Worm (Caenorhabditis elegans) whole organism, young adult: ENCODE results near the gene C10A4.3.

Source experiments
- ceh-40 ChIP-seq: fragments of 200-800 bp; sonication (Bioruptor generic); IDR thresholded peaks from 2 replicates; pipeline ENCODE4 v1.3.6; 2022; ENCODE audit warnings: missing genetic modification characterization, missing compliant biosample characterization
- hlh-26 ChIP-seq: fragments of 200-800 bp; sonication (Bioruptor generic); conservative IDR thresholded peaks from 2 replicates; pipeline ENCODE4 v1.3.6; 2022; ENCODE audit warnings: missing genetic modification reagents, missing genetic modification characterization, missing compliant biosample characterization
- hsf-1 ChIP-seq: fragments of 200-800 bp; sonication (Bioruptor generic); IDR thresholded peaks from 2 replicates; pipeline ENCODE4 v1.3.6; 2022; ENCODE audit warnings: missing genetic modification reagents, missing genetic modification characterization, missing compliant biosample characterization
- lsl-1 ChIP-seq: fragments of 200-800 bp; sonication (Bioruptor generic); optimal IDR thresholded peaks from 2 replicates; lab custom pipeline; 2018; ENCODE audit warnings: mild to moderate bottlenecking, missing genetic modification characterization, moderate library complexity, missing compliant biosample characterization
- pha-4 ChIP-seq: fragments of 150-350 bp; sonication (generic microtip); optimal IDR thresholded peaks from 2 replicates; lab custom pipeline; 2014; ENCODE audit warnings: missing biosample characterization, missing genetic modification reagents, missing genetic modification characterization
- rpc-1 ChIP-seq, 2 experiments: fragments of 150-350 bp in 1 of 2; sonication (generic microtip) in 1 of 2; optimal IDR thresholded peaks; 2 replicates each; lab custom pipeline; 2014 to 2018; ENCODE audit warnings: missing biosample characterization in 1 of 2, missing genetic modification characterization in 1 of 2, missing genetic modification reagents in 1 of 2, missing genotype in 1 of 2
- snpc-4 ChIP-seq, 5 experiments: fragments of 150-350 bp in 1 of 5; sonication (generic microtip) in 4 of 5; optimal IDR thresholded peaks; 2 replicates each; lab custom pipeline; 2014 to 2018; ENCODE audit warnings: missing genetic modification characterization in 5 of 5, missing biosample characterization in 3 of 5, antibody characterized with exemption in 2 of 5, mild to moderate bottlenecking in 2 of 5, missing compliant biosample characterization in 2 of 5, missing genotype in 2 of 5, moderate library complexity in 2 of 5, missing genetic modification reagents in 1 of 5
- ztf-6 ChIP-seq: fragments of 200-800 bp; sonication (Bioruptor generic); IDR thresholded peaks from 2 replicates; pipeline ENCODE4 v1.3.6; 2022; ENCODE audit warnings: missing genetic modification reagents, missing genetic modification characterization, missing compliant biosample characterization

DNA sequence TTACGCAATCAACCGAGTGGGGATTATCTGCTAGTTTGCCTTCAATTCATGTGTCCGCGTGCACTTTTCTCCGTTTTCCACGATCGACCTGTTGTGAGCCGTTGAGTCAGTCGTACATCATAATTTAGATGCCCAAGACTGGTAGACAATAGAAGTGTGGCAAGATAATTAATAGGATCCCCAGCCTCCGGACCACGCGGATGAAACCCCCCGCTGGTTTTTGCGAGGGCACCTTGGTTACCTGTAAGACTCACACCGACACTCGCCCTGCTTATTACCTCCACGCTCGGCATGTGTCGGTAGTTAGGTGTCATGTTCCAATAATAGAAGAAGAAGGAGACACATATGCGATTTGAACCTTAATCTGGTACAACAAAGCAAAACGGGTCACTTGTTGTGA is 50.5 kb downstream of the C10A4.3 start:
- TF ChIP-seq pha-4 (tag; lab: Kevin White, UChicago), result no peak
- no peak for TF ChIP-seq ztf-6 (GFP tag; lab: Robert Waterston, UW)
- TF ChIP-seq rpc-1 (optimal IDR thresholded peaks at IDR 0.05; lab: Kevin White, UChicago), result no peak
- no peak for TF ChIP-seq rpc-1 (tag; optimal IDR thresholded peaks at IDR 0.05; lab: Kevin White, UChicago)
- no peak for TF ChIP-seq lsl-1 (GFP tag; lab: Kevin White, UChicago)
- no peak for TF ChIP-seq hlh-26
- TF ChIP-seq snpc-4 (GFP tag; optimal IDR thresholded peaks at IDR 0.05; lab: Kevin White, UChicago), result no peak
- no peak for TF ChIP-seq snpc-4 (tag; optimal IDR thresholded peaks at IDR 0.05; lab: Kevin White, UChicago)
- TF ChIP-seq ceh-40 (GFP tag; lab: Robert Waterston, UW), result no peak
- no peak for TF ChIP-seq hsf-1 (GFP tag; lab: Robert Waterston, UW)
